Fruit fly (Drosophila melanogaster): ENCODE data around the gene CG4619.

Gene CG4619

DNA sequence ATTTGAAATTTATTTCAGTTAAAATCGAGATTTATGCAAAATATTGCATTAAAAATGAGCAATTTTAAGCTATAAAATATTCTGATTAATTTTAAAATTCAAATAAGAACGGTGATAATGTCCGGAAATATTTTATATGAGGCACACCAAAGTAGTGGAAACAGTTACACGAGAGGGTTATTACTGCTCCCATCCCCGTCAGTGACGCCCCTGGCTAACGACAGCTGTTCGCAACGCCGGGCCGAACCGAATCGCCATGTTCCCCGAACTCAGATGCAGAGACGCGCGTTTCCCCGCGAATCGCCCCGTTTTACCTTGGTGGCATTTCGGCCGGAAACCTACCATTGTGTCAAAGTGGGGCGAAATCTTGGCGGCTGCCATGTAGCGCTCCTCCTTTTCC, 26.9 kb upstream of the CG4619 start (continued):
- TF ChIP-seq CG12769 (tag; optimal IDR thresholded peaks at IDR 0.05) (peak; percentile 32), Optix (GFP tag; IDR thresholded peaks at IDR 0.05) (peak; percentile 24; the same call in 1 of the 3 replicates), CG13624 (GFP tag; optimal IDR thresholded peaks at IDR 0.05) (no peak), Gug (GFP tag; IDR thresholded peaks at IDR 0.05) (peak; percentile 60; the same call in 2 of the 4 replicates), Usf (GFP tag; optimal IDR thresholded peaks at IDR 0.05) (no peak), cg (GFP tag; optimal IDR thresholded peaks at IDR 0.05) (no peak), CG12942 (GFP tag; optimal IDR thresholded peaks at IDR 0.05) (no peak), dmrt99B (tag; optimal IDR thresholded peaks at IDR 0.05) (peak; percentile 19), CG17359 (tag; optimal IDR thresholded peaks at IDR 0.05) (peak; percentile 39), CG17568 (GFP tag; optimal IDR thresholded peaks at IDR 0.05) (no peak), CG9932 (GFP tag; IDR thresholded peaks at IDR 0.05) (peak; percentile 54), Drgx (GFP tag; IDR thresholded peaks at IDR 0.05) (peak; percentile 60; the same call in 1 of the 2 replicates), ham (GFP tag; IDR thresholded peaks at IDR 0.05) (peak; percentile 17; the same call in 1 of the 2 replicates), Abd-B (GFP tag; optimal IDR thresholded peaks at IDR 0.05) (no peak), Atf6 (GFP tag; IDR thresholded peaks at IDR 0.05) (peak; percentile 44; the same call in 1 of the 2 replicates), CG4404 (GFP tag; IDR thresholded peaks at IDR 0.05) (no peak), CG3281 (GFP tag; optimal IDR thresholded peaks at IDR 0.05) (no peak), ase (GFP tag; IDR thresholded peaks at IDR 0.05) (no peak), Camta (GFP tag; optimal IDR thresholded peaks at IDR 0.05) (peak; percentile 46), crp (GFP tag; optimal IDR thresholded peaks at IDR 0.05) (peak; percentile 10 to 82), CG14050 (GFP tag; IDR thresholded peaks at IDR 0.05) (no peak), CG3163 (GFP tag; optimal IDR thresholded peaks at IDR 0.05) (no peak), Dip2 (GFP tag; IDR thresholded peaks at IDR 0.05) (no peak), CG18619 (GFP tag; optimal IDR thresholded peaks at IDR 0.05) (peak; percentile 31), gro (GFP tag; optimal IDR thresholded peaks at IDR 0.05) (no peak), CG2120 (GFP tag; optimal IDR thresholded peaks at IDR 0.05) (peak; percentile 42), CG17385 (GFP tag; optimal IDR thresholded peaks at IDR 0.05) (no peak), chn (GFP tag; optimal IDR thresholded peaks at IDR 0.05) (peak; percentile 2), CG10959 (GFP tag; IDR thresholded peaks at IDR 0.05) (no peak), sug (tag; optimal IDR thresholded peaks at IDR 0.05) (peak; percentile 7), CG11504 (tag; optimal IDR thresholded peaks at IDR 0.05) (peak; percentile 31), CG18476 (GFP tag; optimal IDR thresholded peaks at IDR 0.05) (no peak), wek (GFP tag; optimal IDR thresholded peaks at IDR 0.05) (no peak), CG8281 (tag; optimal IDR thresholded peaks at IDR 0.05) (no peak), B-H2 (GFP tag; optimal IDR thresholded peaks at IDR 0.05) (no peak), Dfd (GFP tag; optimal IDR thresholded peaks at IDR 0.05) (no peak), hkb (optimal IDR thresholded peaks at IDR 0.05) (no peak), hkb (GFP tag; IDR thresholded peaks at IDR 0.05) (peak; percentile 69), emc (GFP tag; optimal IDR thresholded peaks at IDR 0.05) (no peak), CG3995 (GFP tag; optimal IDR thresholded peaks at IDR 0.05) (peak; percentile 88), Bdp1 (GFP tag; optimal IDR thresholded peaks at IDR 0.05) (no peak), slbo (GFP tag; IDR thresholded peaks at IDR 0.05) (peak; percentile 74), Side (GFP tag; optimal IDR thresholded peaks at IDR 0.05) (peak; percentile 55), CG5953 (GFP tag; IDR thresholded peaks at IDR 0.05) (peak; percentile 66), Myb (GFP tag; optimal IDR thresholded peaks at IDR 0.05) (peak; percentile 1), pan (optimal IDR thresholded peaks at IDR 0.05) (no peak), pan (GFP tag; optimal IDR thresholded peaks at IDR 0.05 in 1 of 2, IDR thresholded peaks at IDR 0.05 in 1 of 2) (peak in 1 of 2 experiments; percentile 64), CG10431 (GFP tag; optimal IDR thresholded peaks at IDR 0.05) (no peak), Deaf1 (tag; optimal IDR thresholded peaks at IDR 0.05) (peak; percentile 88), dysf (GFP tag; IDR thresholded peaks at IDR 0.05) (peak; percentile 13; the same call in 1 of the 3 replicates), CG3838 (GFP tag; optimal IDR thresholded peaks at IDR 0.05) (no peak), Pdp1 (GFP tag; optimal IDR thresholded peaks at IDR 0.05) (no peak)
